Worm (Caenorhabditis elegans) whole organism, young adult: ENCODE results near the gene rde-4.

ENCODE experiments used
- B0035.1 ChIP-seq: sonication (generic microtip); optimal IDR thresholded peaks from 2 replicates; lab custom pipeline; 2016; ENCODE audit warnings: missing genetic modification characterization, mild to moderate bottlenecking, missing compliant biosample characterization, missing genotype, missing genetic modification reagents
- B0261.1 ChIP-seq: sonication (generic microtip); optimal IDR thresholded peaks from 2 replicates; lab custom pipeline; 2016; ENCODE audit warnings: mild to moderate bottlenecking, missing genetic modification characterization, moderate library complexity, missing compliant biosample characterization
- T26A5.8 ChIP-seq: sonication (generic microtip); optimal IDR thresholded peaks from 2 replicates; lab custom pipeline; 2016; ENCODE audit warnings: missing genetic modification characterization, missing compliant biosample characterization
- Y79H2A.3 ChIP-seq: fragments of 200-800 bp; sonication (Bioruptor generic); conservative IDR thresholded peaks from 2 replicates; pipeline ENCODE4 v1.3.6; 2022; ENCODE audit warnings: missing genetic modification reagents, missing genetic modification characterization, missing compliant biosample characterization
- Y95B8A.8 ChIP-seq: fragments of 200-800 bp; sonication (Bioruptor generic); IDR thresholded peaks from 2 replicates; pipeline ENCODE4 v1.3.6; 2022; ENCODE audit warnings: missing genetic modification reagents, missing genetic modification characterization, missing compliant biosample characterization
- akir-1 ChIP-seq: fragments of 200-800 bp; sonication (Bioruptor generic); optimal IDR thresholded peaks from 2 replicates; lab custom pipeline; 2018; ENCODE audit warnings: mild to moderate bottlenecking, missing genetic modification characterization, moderate library complexity, missing compliant biosample characterization
- aptf-2 ChIP-seq: fragments of 200-800 bp; sonication (Bioruptor generic); conservative IDR thresholded peaks from 2 replicates; pipeline ENCODE4 v1.3.6; 2022; ENCODE audit warnings: missing genetic modification reagents, missing genetic modification characterization, missing compliant biosample characterization
- atf-7 ChIP-seq: sonication (generic microtip); optimal IDR thresholded peaks from 2 replicates; lab custom pipeline; 2017; ENCODE audit warnings: mild to moderate bottlenecking, missing genetic modification characterization, missing compliant biosample characterization
- cebp-1 ChIP-seq, 2 experiments: fragments of 200-800 bp in 1 of 2; sonication (Bioruptor generic) in 1 of 2; sonication (generic microtip) in 1 of 2; IDR thresholded peaks in 1 of 2; optimal IDR thresholded peaks in 1 of 2; 2 replicates each; pipeline versions ENCODE4 v1.3.6 to Lab custom; 2017 to 2022; ENCODE audit warnings: missing compliant biosample characterization in 2 of 2, missing genetic modification characterization in 2 of 2, mild to moderate bottlenecking in 1 of 2, missing genetic modification reagents in 1 of 2, moderate library complexity in 1 of 2
- cebp-2 ChIP-seq: fragments of 200-800 bp; sonication (Bioruptor generic); IDR thresholded peaks from 2 replicates; pipeline ENCODE4 v1.3.6; 2022; ENCODE audit warnings: missing genetic modification characterization, missing compliant biosample characterization
- ceh-79 ChIP-seq: sonication (generic microtip); optimal IDR thresholded peaks from 2 replicates; lab custom pipeline; 2017; ENCODE audit warnings: mild to moderate bottlenecking, missing genetic modification characterization, missing compliant biosample characterization
- ceh-91 ChIP-seq: fragments of 200-800 bp; sonication (Bioruptor generic); IDR thresholded peaks from 2 replicates; pipeline ENCODE4 v1.3.6; 2022; ENCODE audit warnings: missing genetic modification reagents, missing genetic modification characterization, missing compliant biosample characterization
- chd-7 ChIP-seq: sonication (generic microtip); optimal IDR thresholded peaks from 2 replicates; lab custom pipeline; 2016; ENCODE audit warnings: mild to moderate bottlenecking, missing genetic modification characterization, moderate library complexity, missing compliant biosample characterization
- dox-1 ChIP-seq: fragments of 200-800 bp; sonication (Bioruptor generic); IDR thresholded peaks from 2 replicates; pipeline ENCODE4 v1.3.6; 2022; ENCODE audit warnings: missing genetic modification reagents, missing genetic modification characterization, missing compliant biosample characterization
- dpl-1 ChIP-seq: fragments of 150-350 bp; optimal IDR thresholded peaks from 2 replicates; lab custom pipeline; 2014; ENCODE audit warnings: missing biosample characterization, missing genetic modification reagents, missing genetic modification characterization
- egrh-3 ChIP-seq: fragments of 200-800 bp; sonication (Bioruptor generic); IDR thresholded peaks from 2 replicates; pipeline ENCODE4 v1.3.6; 2022; ENCODE audit warnings: missing genetic modification reagents, missing genetic modification characterization, missing compliant biosample characterization
- ets-4 ChIP-seq: fragments of 200-800 bp; sonication (Bioruptor generic); optimal IDR thresholded peaks from 2 replicates; lab custom pipeline; 2018; ENCODE audit warnings: mild to moderate bottlenecking, missing genetic modification characterization, missing compliant biosample characterization
- hmg-1.2 ChIP-seq: fragments of 200-800 bp; sonication (Bioruptor generic); IDR thresholded peaks from 2 replicates; pipeline ENCODE4 v1.3.6; 2022; ENCODE audit warnings: missing genetic modification reagents, missing genetic modification characterization, missing compliant biosample characterization
- hsf-1 ChIP-seq: fragments of 200-800 bp; sonication (Bioruptor generic); IDR thresholded peaks from 2 replicates; pipeline ENCODE4 v1.3.6; 2022; ENCODE audit warnings: missing genetic modification reagents, missing genetic modification characterization, missing compliant biosample characterization
- lag-1 ChIP-seq: fragments of 200-800 bp; sonication (Bioruptor generic); IDR thresholded peaks from 2 replicates; pipeline ENCODE4 v1.3.6; 2022; ENCODE audit warnings: missing genetic modification reagents, missing genetic modification characterization, missing compliant biosample characterization
- lin-40 ChIP-seq: sonication (generic microtip); optimal IDR thresholded peaks from 2 replicates; lab custom pipeline; 2016; ENCODE audit warnings: missing genetic modification characterization, mild to moderate bottlenecking, missing compliant biosample characterization, missing genotype, missing genetic modification reagents
- lin-54 ChIP-seq: fragments of 200-800 bp; sonication (Bioruptor generic); optimal IDR thresholded peaks from 2 replicates; lab custom pipeline; 2018; ENCODE audit warnings: mild to moderate bottlenecking, missing genetic modification characterization, missing compliant biosample characterization
- lsl-1 ChIP-seq: fragments of 200-800 bp; sonication (Bioruptor generic); optimal IDR thresholded peaks from 2 replicates; lab custom pipeline; 2018; ENCODE audit warnings: mild to moderate bottlenecking, missing genetic modification characterization, moderate library complexity, missing compliant biosample characterization
- lsy-27 ChIP-seq: sonication (generic microtip); optimal IDR thresholded peaks from 2 replicates; lab custom pipeline; 2017; ENCODE audit warnings: missing genetic modification characterization, mild to moderate bottlenecking, missing compliant biosample characterization, antibody characterized with exemption, missing genotype, borderline replicate concordance; ENCODE audit not compliant: insufficient read depth
- nfya-2 ChIP-seq: fragments of 200-800 bp; sonication (Bioruptor generic); IDR thresholded peaks from 2 replicates; pipeline ENCODE4 v1.3.6; 2022; ENCODE audit warnings: missing genetic modification reagents, missing genetic modification characterization, missing compliant biosample characterization
- nfyb-1 ChIP-seq: fragments of 200-800 bp; sonication (Bioruptor generic); IDR thresholded peaks from 2 replicates; pipeline ENCODE4 v1.3.6; 2022; ENCODE audit warnings: missing genetic modification reagents, missing genetic modification characterization, missing compliant biosample characterization
- rcor-1 ChIP-seq: fragments of 200-800 bp; sonication (Bioruptor generic); IDR thresholded peaks from 2 replicates; pipeline ENCODE4 v1.3.6; 2022; ENCODE audit warnings: missing genetic modification reagents, missing genetic modification characterization, missing compliant biosample characterization
- snpc-1.1 ChIP-seq: sonication (generic microtip); optimal IDR thresholded peaks from 2 replicates; lab custom pipeline; 2017; ENCODE audit warnings: missing genetic modification characterization, mild to moderate bottlenecking, missing compliant biosample characterization, antibody characterized with exemption, moderate library complexity, missing genotype, missing genetic modification reagents; ENCODE audit not compliant: insufficient read depth
- snpc-4 ChIP-seq, 5 experiments: fragments of 150-350 bp in 1 of 5; sonication (generic microtip) in 4 of 5; optimal IDR thresholded peaks; 2 replicates each; lab custom pipeline; 2014 to 2018; ENCODE audit warnings: missing genetic modification characterization in 5 of 5, missing biosample characterization in 3 of 5, antibody characterized with exemption in 2 of 5, mild to moderate bottlenecking in 2 of 5, missing compliant biosample characterization in 2 of 5, missing genotype in 2 of 5, moderate library complexity in 2 of 5, missing genetic modification reagents in 1 of 5
- somi-1 ChIP-seq: fragments of 200-800 bp; sonication (Bioruptor generic); optimal IDR thresholded peaks from 2 replicates; lab custom pipeline; 2018; ENCODE audit warnings: mild to moderate bottlenecking, missing genetic modification characterization, missing compliant biosample characterization
- sptf-2 ChIP-seq: fragments of 200-800 bp; sonication (Bioruptor generic); optimal IDR thresholded peaks from 2 replicates; lab custom pipeline; 2018; ENCODE audit warnings: mild to moderate bottlenecking, missing genetic modification characterization, missing compliant biosample characterization
- xnd-1 ChIP-seq: sonication (generic microtip); optimal IDR thresholded peaks from 2 replicates; lab custom pipeline; 2016; ENCODE audit warnings: missing genotype, missing genetic modification reagents, missing genetic modification characterization, missing compliant biosample characterization
- ztf-22 ChIP-seq: fragments of 200-800 bp; sonication (Bioruptor generic); optimal IDR thresholded peaks from 2 replicates; lab custom pipeline; 2018; ENCODE audit warnings: mild to moderate bottlenecking, missing genetic modification characterization, moderate library complexity, missing compliant biosample characterization
- ztf-26 ChIP-seq: sonication (generic microtip); optimal IDR thresholded peaks from 2 replicates; lab custom pipeline; 2017; ENCODE audit warnings: missing genetic modification characterization, missing compliant biosample characterization

Gene rde-4

ce11 chrIII:10244013-10244412 is 25.6 kb upstream of the rde-4 start (continued):
- TF ChIP-seq B0261.1 (tag; lab: Kevin White, UChicago) = no peak
- no peak for TF ChIP-seq xnd-1

ce11 chrIII:10242597-10242996 is 24.2 kb upstream of the rde-4 start:
- peak; percentile 54 for TF ChIP-seq snpc-1.1 (tag; lab: Kevin White, UChicago)
- 0 out of 2 replicates have a peak, but pooled peaks have one; percentile 12 for TF ChIP-seq hmg-1.2 (GFP tag; lab: Robert Waterston, UW)
- TF ChIP-seq snpc-4 (GFP tag; optimal IDR thresholded peaks at IDR 0.05; lab: Kevin White, UChicago) = peak; percentile 63
- peak in 3 of 4 experiments; percentile 50 to 91 (median 86) for TF ChIP-seq snpc-4 (tag; optimal IDR thresholded peaks at IDR 0.05; lab: Kevin White, UChicago)

ce11 chrIII:10241332-10241829 is 22.9 kb upstream of the rde-4 start:
- TF ChIP-seq cebp-1 (GFP tag; IDR thresholded peaks at IDR 0.05; lab: Robert Waterston, UW) (no peak), cebp-1 (tag; optimal IDR thresholded peaks at IDR 0.05; lab: Kevin White, UChicago) (peak; percentile 10), atf-7 (no peak), hsf-1 (GFP tag; lab: Robert Waterston, UW) (no peak), chd-7 (no peak), ceh-79 (no peak), ztf-26 (tag; lab: Kevin White, UChicago) (peak; percentile 35), somi-1 (GFP tag; lab: Kevin White, UChicago) (peak; percentile 51), nfyb-1 (GFP tag; lab: Robert Waterston, UW) (no peak), Y95B8A.8 (GFP tag; lab: Robert Waterston, UW) (no peak), cebp-2 (GFP tag; lab: Robert Waterston, UW) (no peak), akir-1 (GFP tag; lab: Kevin White, UChicago) (no peak)

- no peak for TF ChIP-seq B0035.1
- TF ChIP-seq lsl-1 (GFP tag; lab: Kevin White, UChicago) = no peak
- TF ChIP-seq cebp-2 (GFP tag; lab: Robert Waterston, UW) = no peak
- TF ChIP-seq egrh-3 (GFP tag; lab: Robert Waterston, UW) = no peak
- TF ChIP-seq ceh-91 = no peak
- no peak for TF ChIP-seq ztf-22 (GFP tag; lab: Kevin White, UChicago)
- TF ChIP-seq Y79H2A.3 (GFP tag; lab: Robert Waterston, UW) = no peak
- TF ChIP-seq nfya-2 (GFP tag; lab: Robert Waterston, UW) = no peak
- TF ChIP-seq lin-40 = no peak
- no peak for TF ChIP-seq ets-4 (GFP tag; lab: Kevin White, UChicago)
- TF ChIP-seq aptf-2 (GFP tag; lab: Robert Waterston, UW) = no peak
- TF ChIP-seq lsy-27 (tag; lab: Kevin White, UChicago) = no peak
- TF ChIP-seq lag-1 (GFP tag; lab: Robert Waterston, UW) = no peak
- no peak for TF ChIP-seq snpc-1.1 (tag; lab: Kevin White, UChicago)
- TF ChIP-seq dox-1 (GFP tag; lab: Robert Waterston, UW) = no peak
- TF ChIP-seq sptf-2 (GFP tag; lab: Kevin White, UChicago) = no peak
- TF ChIP-seq rcor-1 (GFP tag; lab: Robert Waterston, UW) = no peak
- TF ChIP-seq lin-54 (GFP tag; lab: Kevin White, UChicago) = no peak
- TF ChIP-seq dpl-1 = no peak
- TF ChIP-seq T26A5.8 (tag; lab: Kevin White, UChicago) = no peak
Measured at ce11 chrIII:10240073-10240472, 21.6 kb upstream of the rde-4 start.
